Worm (Caenorhabditis elegans) whole organism, L3 larva: Measurements from ENCODE around the gene sup-37.
"Not testable (repeated sequence)": the region's sequence is repeated elsewhere in the genome, so short reads cannot be mapped to it uniquely, and the experiment has no call there.

Experiments used
- R02D3.7 ChIP-seq: fragments of 150-350 bp; optimal IDR thresholded peaks from 2 replicates; lab custom pipeline; 2014; ENCODE audit warnings: missing biosample characterization, missing genetic modification characterization
- daf-12 ChIP-seq: fragments of 150-350 bp; optimal IDR thresholded peaks from 2 replicates; lab custom pipeline; 2014; ENCODE audit warnings: missing biosample characterization, missing genetic modification reagents, missing genetic modification characterization
- egl-27 ChIP-seq: sonication (generic microtip); optimal IDR thresholded peaks from 4 replicates; lab custom pipeline; 2017; ENCODE audit warnings: missing biosample characterization, missing genetic modification reagents, missing genetic modification characterization
- egl-5 ChIP-seq: fragments of 150-350 bp; optimal IDR thresholded peaks from 2 replicates; lab custom pipeline; 2017; ENCODE audit warnings: missing biosample characterization, missing genetic modification reagents, missing genetic modification characterization, inconsistent platforms
- elt-1 ChIP-seq: fragments of 150-350 bp; optimal IDR thresholded peaks from 2 replicates; lab custom pipeline; 2014; ENCODE audit warnings: missing biosample characterization, missing genetic modification characterization
- elt-2 ChIP-seq: sonication (generic microtip); optimal IDR thresholded peaks from 2 replicates; lab custom pipeline; 2016; ENCODE audit warnings: missing genetic modification reagents, mild to moderate bottlenecking, missing genetic modification characterization, missing compliant biosample characterization
- fkh-10 ChIP-seq: sonication (generic microtip); optimal IDR thresholded peaks from 2 replicates; lab custom pipeline; 2017; ENCODE audit warnings: missing biosample characterization, missing genetic modification reagents, missing genetic modification characterization
- fkh-2 ChIP-seq: fragments of 150-350 bp; optimal IDR thresholded peaks from 2 replicates; lab custom pipeline; 2014; ENCODE audit warnings: missing biosample characterization, missing genetic modification reagents, missing genetic modification characterization
- hmg-11 ChIP-seq: sonication (generic microtip); optimal IDR thresholded peaks from 2 replicates; lab custom pipeline; 2016; ENCODE audit warnings: missing genetic modification characterization, missing compliant biosample characterization
- lin-15B ChIP-seq: fragments of 150-350 bp; optimal IDR thresholded peaks from 2 replicates; lab custom pipeline; 2014; ENCODE audit warnings: missing biosample characterization, missing genetic modification characterization
- lin-39 ChIP-seq: fragments of 150-350 bp; optimal IDR thresholded peaks from 2 replicates; lab custom pipeline; 2018; ENCODE audit warnings: missing biosample characterization, missing genetic modification reagents, missing genetic modification characterization
- mdl-1 ChIP-seq: fragments of 150-350 bp; optimal IDR thresholded peaks from 2 replicates; lab custom pipeline; 2014; ENCODE audit warnings: missing biosample characterization, missing genetic modification characterization
- mml-1 ChIP-seq: fragments of 150-350 bp; sonication (generic microtip); optimal IDR thresholded peaks from 3 replicates; lab custom pipeline; 2014; ENCODE audit warnings: missing biosample characterization, missing genetic modification characterization
- nfya-1 ChIP-seq: sonication (generic microtip); optimal IDR thresholded peaks from 2 replicates; lab custom pipeline; 2017; ENCODE audit warnings: missing genetic modification characterization, mild to moderate bottlenecking, missing compliant biosample characterization, antibody characterized with exemption, moderate library complexity; ENCODE audit not compliant: insufficient read depth
- nhr-237 ChIP-seq: fragments of 150-350 bp; optimal IDR thresholded peaks from 2 replicates; lab custom pipeline; 2014; ENCODE audit warnings: missing biosample characterization, missing genetic modification characterization
- nhr-25 ChIP-seq: sonication (generic microtip); optimal IDR thresholded peaks from 2 replicates; lab custom pipeline; 2017; ENCODE audit warnings: missing biosample characterization, missing genetic modification characterization
- nhr-43 ChIP-seq: sonication (generic microtip); optimal IDR thresholded peaks from 2 replicates; lab custom pipeline; 2016; ENCODE audit warnings: mild to moderate bottlenecking, missing genetic modification characterization, missing compliant biosample characterization; ENCODE audit not compliant: poor library complexity, severe bottlenecking
- pqm-1 ChIP-seq: fragments of 150-350 bp; optimal IDR thresholded peaks from 2 replicates; lab custom pipeline; 2017; ENCODE audit warnings: missing biosample characterization, missing genetic modification characterization, inconsistent platforms
- tbx-2 ChIP-seq: sonication (generic microtip); optimal IDR thresholded peaks from 2 replicates; lab custom pipeline; 2016; ENCODE audit warnings: mild to moderate bottlenecking, missing genetic modification characterization, missing compliant biosample characterization
- unc-62 ChIP-seq: fragments of 150-350 bp; sonication (generic microtip); optimal IDR thresholded peaks from 4 replicates; lab custom pipeline; 2014; ENCODE audit warnings: missing biosample characterization, missing genetic modification reagents, missing genetic modification characterization

Gene sup-37

ce11 chrV:8798470-8798869 is 12.1 kb downstream of the sup-37 start:
- TF ChIP-seq lin-15B (no peak), elt-2 (tag; lab: Kevin White, UChicago) (peak; percentile 8)

ce11 chrV:8799293-8799812 is 13.0 kb downstream of the sup-37 start:
- TF ChIP-seq egl-5 (no peak), nhr-25 (tag; lab: Kevin White, UChicago) (peak; percentile 29), elt-2 (tag; lab: Kevin White, UChicago) (peak; percentile 21)

ce11 chrV:8800978-8801559 is 14.7 kb downstream of the sup-37 start, which contains the start of gene magu-2:
magu-2 (minus strand) TSS chrV:8801028.
- TF ChIP-seq nfya-1 (tag; lab: Kevin White, UChicago) = no peak
- TF ChIP-seq fkh-10 (GFP tag; lab: Kevin White, UChicago) = peak; percentile 32

- peak; percentile 8 for TF ChIP-seq hmg-11 (tag; lab: Kevin White, UChicago)
- peak; percentile 48 for TF ChIP-seq lin-39 (tag; lab: Kevin White, UChicago)
- no peak for TF ChIP-seq pqm-1
- no peak for TF ChIP-seq R02D3.7 (tag; lab: Kevin White, UChicago)
- no peak for TF ChIP-seq elt-1 (tag; lab: Kevin White, UChicago)
- peak; percentile 3 for TF ChIP-seq unc-62 (GFP tag; lab: Kevin White, UChicago)
- TF ChIP-seq mml-1 = no peak
Measured at ce11 chrV:8802252-8802651, 15.9 kb downstream of the sup-37 start.

ce11 chrV:8805047-8805446 is 18.7 kb downstream of the sup-37 start:
- TF ChIP-seq tbx-2 (tag; lab: Kevin White, UChicago) (peak; percentile 3), nhr-237 (tag; lab: Kevin White, UChicago) (no peak)

- not testable (repeated sequence) for TF ChIP-seq egl-27, egl-5, nhr-43
Measured at ce11 chrV:8819855-8820254, 33.5 kb downstream of the sup-37 start, which contains the start of gene rpm-1. rpm-1 (minus strand) TSS chrV:8819955.

ce11 chrV:8835311-8835710 is 49.0 kb downstream of the sup-37 start, which contains the start of gene F07B7.7:
F07B7.7 (plus strand) TSS chrV:8835611.
- not testable (repeated sequence) for TF ChIP-seq mdl-1 (tag; lab: Kevin White, UChicago); daf-12 (tag; lab: Kevin White, UChicago); fkh-2
